Worm (Caenorhabditis elegans): ENCODE data around the gene prcc-1.

ce11 chrIV:13082106-13082505, 11.5 kb downstream of the prcc-1 start:
- TF ChIP-seq nhr-237 (tag; optimal IDR thresholded peaks at IDR 0.05) (no peak), gmeb-1 (tag; optimal IDR thresholded peaks at IDR 0.05) (no peak), lsy-2 (tag; optimal IDR thresholded peaks at IDR 0.05) (no peak), elt-3 (tag; optimal IDR thresholded peaks at IDR 0.05) (no peak), crh-2 (tag; optimal IDR thresholded peaks at IDR 0.05) (no peak), lin-13 (GFP tag; optimal IDR thresholded peaks at IDR 0.05) (no peak), nhr-77 (tag; optimal IDR thresholded peaks at IDR 0.05) (no peak), egl-27 (tag; optimal IDR thresholded peaks at IDR 0.05) (no peak), unc-62 (GFP tag; optimal IDR thresholded peaks at IDR 0.05) (no peak), ama-1 (optimal IDR thresholded peaks at IDR 0.05) (no peak), nhr-23 (tag; optimal IDR thresholded peaks at IDR 0.05) (no peak), nhr-25 (tag; optimal IDR thresholded peaks at IDR 0.05) (peak; percentile 19), nhr-12 (tag; optimal IDR thresholded peaks at IDR 0.05) (no peak)
